Fruit fly (Drosophila melanogaster): Measurements from ENCODE around the gene Fadd.

Fadd gene

dm6 chr3R:22053740-22054139 lies 19.5 kb downstream of the Fadd start:
- TF ChIP-seq h (optimal IDR thresholded peaks at IDR 0.05) (no peak), Nf-YA (GFP tag; IDR thresholded peaks at IDR 0.05) (peak; percentile 47; the same call in 1 of the 2 replicates), Sox102F (GFP tag; optimal IDR thresholded peaks at IDR 0.05) (no peak), CG31365 (tag; optimal IDR thresholded peaks at IDR 0.05) (no peak), Opbp (GFP tag; IDR thresholded peaks at IDR 0.05; ENCODE audit: partially characterized antibody) (no peak), bsh (GFP tag; optimal IDR thresholded peaks at IDR 0.05) (no peak), Nf-YB (GFP tag; optimal IDR thresholded peaks at IDR 0.05) (peak; percentile 93), CTCF (GFP tag; optimal IDR thresholded peaks at IDR 0.05) (no peak), chinmo (GFP tag; IDR thresholded peaks at IDR 0.05; ENCODE audit: partially characterized antibody) (0 out of 4 replicates have a peak, but pooled peaks have one; percentile 20), CG2875 (GFP tag; optimal IDR thresholded peaks at IDR 0.05) (no peak), Hsf (GFP tag; optimal IDR thresholded peaks at IDR 0.05) (no peak), CG43689 (GFP tag; IDR thresholded peaks at IDR 0.05) (no peak), Abd-B (GFP tag; optimal IDR thresholded peaks at IDR 0.05) (peak; percentile 6), br (optimal IDR thresholded peaks at IDR 0.05) (no peak), HLH3B (GFP tag; IDR thresholded peaks at IDR 0.05) (no peak), CG14050 (GFP tag; IDR thresholded peaks at IDR 0.05) (no peak), tna (GFP tag; IDR thresholded peaks at IDR 0.05; ENCODE audit: partially characterized antibody) (no peak), CG3726 (GFP tag; IDR thresholded peaks at IDR 0.05) (no peak), CG5245 (GFP tag; optimal IDR thresholded peaks at IDR 0.05) (peak; percentile 42), tll (GFP tag; optimal IDR thresholded peaks at IDR 0.05) (no peak), Fer1 (GFP tag; optimal IDR thresholded peaks at IDR 0.05) (no peak), sr (GFP tag; IDR thresholded peaks at IDR 0.05) (no peak), Ets65A (GFP tag) (peak; percentile 47), btn (GFP tag; optimal IDR thresholded peaks at IDR 0.05) (no peak), CG31224 (GFP tag; IDR thresholded peaks at IDR 0.05) (no peak), CG18619 (GFP tag; optimal IDR thresholded peaks at IDR 0.05) (no peak), CG10209 (GFP tag; optimal IDR thresholded peaks at IDR 0.05) (no peak), Mad (GFP tag; optimal IDR thresholded peaks at IDR 0.05) (no peak), CG3995 (GFP tag; optimal IDR thresholded peaks at IDR 0.05) (no peak), vnd (GFP tag; IDR thresholded peaks at IDR 0.05; ENCODE audit: partially characterized antibody) (no peak), sc (optimal IDR thresholded peaks at IDR 0.05) (no peak), sc (GFP tag; optimal IDR thresholded peaks at IDR 0.05) (no peak), Nf-YC (tag; optimal IDR thresholded peaks at IDR 0.05) (peak; percentile 87), CG30431 (GFP tag; optimal IDR thresholded peaks at IDR 0.05) (no peak), prd (optimal IDR thresholded peaks at IDR 0.05) (no peak), prd (GFP tag; IDR thresholded peaks at IDR 0.05) (no peak), MESR4 (GFP tag; optimal IDR thresholded peaks at IDR 0.05) (no peak), GATAe (GFP tag; conservative IDR thresholded peaks at IDR 0.05) (peak; percentile 54), Pdp1 (GFP tag; optimal IDR thresholded peaks at IDR 0.05) (no peak), sens-2 (GFP tag; IDR thresholded peaks at IDR 0.05) (no peak)

- TF ChIP-seq pzg (GFP tag; optimal IDR thresholded peaks at IDR 0.05) (no peak), Hmr (GFP tag; optimal IDR thresholded peaks at IDR 0.05) (peak; percentile 25), chn (GFP tag; optimal IDR thresholded peaks at IDR 0.05) (no peak), emc (GFP tag; optimal IDR thresholded peaks at IDR 0.05) (no peak), h (optimal IDR thresholded peaks at IDR 0.05) (no peak), CG1792 (GFP tag; optimal IDR thresholded peaks at IDR 0.05) (no peak), CG10543 (GFP tag; optimal IDR thresholded peaks at IDR 0.05) (no peak), CG2120 (GFP tag; optimal IDR thresholded peaks at IDR 0.05) (peak; percentile 20), CkIIα-i1 (GFP tag; IDR thresholded peaks at IDR 0.05) (no peak), Xrp1 (GFP tag; IDR thresholded peaks at IDR 0.05) (no peak), CG17328 (GFP tag; IDR thresholded peaks at IDR 0.05) (no peak), Fer1 (GFP tag; optimal IDR thresholded peaks at IDR 0.05) (peak; percentile 39), CG12104 (GFP tag; optimal IDR thresholded peaks at IDR 0.05) (no peak), CG18599 (GFP tag; optimal IDR thresholded peaks at IDR 0.05) (peak; percentile 24), maf-S (GFP tag; optimal IDR thresholded peaks at IDR 0.05) (no peak), CG10147 (GFP tag; optimal IDR thresholded peaks at IDR 0.05) (peak; percentile 4), lab (GFP tag; optimal IDR thresholded peaks at IDR 0.05) (peak; percentile 42)
These were observed 22.8 kb downstream of the Fadd start for dm6 chr3R:22057083-22057482.

Data from whole organism, embryonic.